Fruit fly (Drosophila melanogaster) whole organism, pupa: ENCODE measurements around the gene CG12608.
A peak's percentile ranks its signal among the peaks of the same experiment; 100 is the strongest.

Source experiments
- CG10348 ChIP-seq: fragments of 200-800 bp; sonication (Bioruptor generic); IDR thresholded peaks from 2 replicates; pipeline ENCODE4 v1.3.6; 2022; ENCODE audit warnings: missing biosample characterization, missing genetic modification characterization
- CG12605 ChIP-seq: fragments of 200-800 bp; sonication (Bioruptor generic); IDR thresholded peaks from 2 replicates; pipeline ENCODE4 v1.3.6; 2022; ENCODE audit warnings: missing biosample characterization, missing genetic modification characterization
- CG13204 ChIP-seq: fragments of 200-800 bp; sonication (Bioruptor generic); optimal IDR thresholded peaks from 2 replicates; lab custom pipeline; 2018; ENCODE audit warnings: missing biosample characterization, mild to moderate bottlenecking, missing genetic modification characterization, moderate library complexity
- CG14655 ChIP-seq: fragments of 200-800 bp; sonication (Bioruptor generic); optimal IDR thresholded peaks from 3 replicates; lab custom pipeline; 2017; ENCODE audit warnings: mild to moderate bottlenecking, missing biosample characterization, missing genetic modification reagents, missing genetic modification characterization
- CG15710 ChIP-seq: fragments of 200-800 bp; sonication (Bioruptor generic); optimal IDR thresholded peaks from 2 replicates; lab custom pipeline; 2018; ENCODE audit warnings: missing biosample characterization, mild to moderate bottlenecking, missing genetic modification characterization, moderate library complexity
- CG17806 ChIP-seq: fragments of 200-800 bp; sonication (Bioruptor generic); optimal IDR thresholded peaks from 2 replicates; lab custom pipeline; 2018; ENCODE audit warnings: missing biosample characterization, mild to moderate bottlenecking, missing genetic modification characterization, moderate library complexity
- CG32121 ChIP-seq: fragments of 200-800 bp; sonication (Bioruptor generic); IDR thresholded peaks from 2 replicates; pipeline ENCODE4 v1.3.6; 2022; ENCODE audit warnings: missing biosample characterization, missing genetic modification characterization
- CG34367 ChIP-seq: fragments of 200-800 bp; sonication (Bioruptor generic); optimal IDR thresholded peaks from 2 replicates; lab custom pipeline; 2018; ENCODE audit warnings: missing biosample characterization, mild to moderate bottlenecking, missing genetic modification characterization
- CG4496 ChIP-seq: fragments of 200-800 bp; sonication (Bioruptor generic); IDR thresholded peaks from 3 replicates; pipeline ENCODE4 v1.3.6; 2022; ENCODE audit warnings: missing biosample characterization, missing genetic modification characterization
- CG8159 ChIP-seq: fragments of 200-800 bp; sonication (Bioruptor generic); optimal IDR thresholded peaks from 3 replicates; lab custom pipeline; 2018; ENCODE audit warnings: missing biosample characterization, mild to moderate bottlenecking, missing genetic modification characterization, moderate library complexity
- CG8301 ChIP-seq: fragments of 200-800 bp; sonication (Bioruptor generic); optimal IDR thresholded peaks from 2 replicates; lab custom pipeline; 2018; ENCODE audit warnings: missing biosample characterization, mild to moderate bottlenecking, missing genetic modification characterization
- CG9948 ChIP-seq: fragments of 200-800 bp; sonication (Bioruptor generic); optimal IDR thresholded peaks from 2 replicates; lab custom pipeline; 2018; ENCODE audit warnings: missing biosample characterization, mild to moderate bottlenecking, missing genetic modification characterization, moderate library complexity
- D1 ChIP-seq: fragments of 200-800 bp; sonication (Bioruptor generic); optimal IDR thresholded peaks from 2 replicates; lab custom pipeline; 2018; ENCODE audit warnings: missing biosample characterization, mild to moderate bottlenecking, missing genetic modification characterization, moderate library complexity
- EcR ChIP-seq: fragments of 200-800 bp; sonication (Bioruptor generic); optimal IDR thresholded peaks from 3 replicates; lab custom pipeline; 2019; ENCODE audit warnings: missing biosample characterization, missing genetic modification characterization, mild to moderate bottlenecking, moderate library complexity, missing genetic modification reagents
- Ets98B ChIP-seq: fragments of 200-800 bp; sonication (Bioruptor generic); IDR thresholded peaks from 2 replicates; pipeline ENCODE4 v1.3.6; 2022; ENCODE audit warnings: missing biosample characterization, missing genetic modification characterization
- Pif1A ChIP-seq: fragments of 200-800 bp; sonication (Bioruptor generic); optimal IDR thresholded peaks from 3 replicates; lab custom pipeline; 2016; ENCODE audit warnings: missing biosample characterization, missing genetic modification characterization
- Pif1B ChIP-seq: fragments of 200-800 bp; sonication (Bioruptor generic); optimal IDR thresholded peaks from 3 replicates; lab custom pipeline; 2016; ENCODE audit warnings: missing biosample characterization, missing genetic modification characterization
- Snoo ChIP-seq: fragments of 200-800 bp; sonication (Bioruptor generic); optimal IDR thresholded peaks from 3 replicates; lab custom pipeline; 2017; ENCODE audit warnings: missing biosample characterization, mild to moderate bottlenecking, missing genetic modification characterization, inconsistent platforms
- fd96Ca ChIP-seq: fragments of 200-800 bp; sonication (Bioruptor generic); IDR thresholded peaks from 3 replicates; pipeline ENCODE4 v1.3.6; 2022; ENCODE audit warnings: missing biosample characterization, missing genetic modification characterization
- gl ChIP-seq: fragments of 200-800 bp; sonication (Bioruptor generic); optimal IDR thresholded peaks from 2 replicates; lab custom pipeline; 2018; ENCODE audit warnings: missing biosample characterization, mild to moderate bottlenecking, missing genetic modification characterization
- rn ChIP-seq: fragments of 200-800 bp; sonication (Bioruptor generic); IDR thresholded peaks from 2 replicates; pipeline ENCODE4 v1.3.6; 2022; ENCODE audit warnings: missing biosample characterization, missing genetic modification characterization

Gene CG12608

dm6 chrX:15370103-15370502, 25.7 kb upstream of the CG12608 start:
- TF ChIP-seq CG34367 (tag; lab: Kevin White, UChicago) (no peak), Pif1A (no peak), CG17806 (tag; lab: Kevin White, UChicago) (no peak), EcR (GFP tag; lab: Kevin White, UChicago) (no peak), CG8301 (tag; lab: Kevin White, UChicago) (no peak), CG15710 (tag; lab: Kevin White, UChicago) (no peak), CG32121 (GFP tag; lab: Robert Waterston, UW) (no peak), CG10348 (GFP tag; lab: Robert Waterston, UW) (no peak), CG13204 (GFP tag; lab: Kevin White, UChicago) (no peak), CG12605 (GFP tag; lab: Robert Waterston, UW) (no peak), CG14655 (no peak), Ets98B (GFP tag; lab: Robert Waterston, UW) (no peak), Pif1B (no peak), CG8159 (tag; lab: Kevin White, UChicago) (no peak), Snoo (no peak), D1 (tag; lab: Kevin White, UChicago) (no peak), gl (tag; lab: Kevin White, UChicago) (no peak), CG4496 (no peak), fd96Ca (GFP tag; lab: Robert Waterston, UW) (no peak), rn (GFP tag; lab: Robert Waterston, UW) (no peak)
- TF ChIP-seq, all 21 proteins: peak for 0

DNA sequence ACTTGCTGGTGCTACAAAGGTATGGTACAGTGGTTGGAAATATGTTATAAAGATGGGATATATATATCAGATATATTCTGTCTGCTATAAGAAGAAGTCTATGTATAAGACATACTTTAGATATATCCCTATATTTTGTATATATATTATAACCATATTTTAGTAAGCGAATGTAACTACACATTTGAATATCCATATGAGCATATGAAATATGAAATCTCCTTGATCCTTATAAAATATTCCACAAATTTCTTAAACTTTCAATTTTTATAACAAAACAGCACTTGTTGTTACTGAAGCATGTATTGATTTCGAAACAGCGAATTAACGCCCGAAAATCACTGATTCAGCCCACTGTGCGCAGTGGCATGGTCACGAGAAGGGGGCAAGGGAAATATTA, 20.0 kb upstream of the CG12608 start:
- TF ChIP-seq CG8159 (tag; lab: Kevin White, UChicago), result peak; percentile 39
- TF ChIP-seq Snoo, result no peak
- TF ChIP-seq Pif1A, result no peak

DNA sequence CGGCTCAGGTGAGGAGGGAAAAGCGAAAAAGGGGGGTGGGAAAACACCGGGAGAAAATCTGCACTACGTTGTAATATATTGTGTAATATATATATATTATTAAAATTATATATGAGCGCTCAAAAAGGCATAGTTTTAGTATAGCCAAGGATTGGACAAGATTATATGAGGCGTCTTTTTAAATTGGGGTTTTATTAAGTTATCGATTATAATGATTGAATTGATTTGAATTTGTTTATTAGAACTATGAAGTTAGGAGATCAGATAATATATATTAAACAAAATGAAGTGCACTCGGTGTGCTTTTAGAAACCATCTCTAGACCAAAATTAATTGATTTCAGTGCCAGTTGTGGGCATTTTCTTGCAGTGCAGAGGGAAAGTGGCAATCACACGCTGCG, 19.2 kb upstream of the CG12608 start:
- TF ChIP-seq CG15710 (tag; lab: Kevin White, UChicago) (peak; percentile 3), CG17806 (tag; lab: Kevin White, UChicago) (no peak), CG14655 (peak; percentile 1), CG8159 (tag; lab: Kevin White, UChicago) (peak; percentile 38)
- TF ChIP-seq, all 21 proteins: peak for 3

DNA sequence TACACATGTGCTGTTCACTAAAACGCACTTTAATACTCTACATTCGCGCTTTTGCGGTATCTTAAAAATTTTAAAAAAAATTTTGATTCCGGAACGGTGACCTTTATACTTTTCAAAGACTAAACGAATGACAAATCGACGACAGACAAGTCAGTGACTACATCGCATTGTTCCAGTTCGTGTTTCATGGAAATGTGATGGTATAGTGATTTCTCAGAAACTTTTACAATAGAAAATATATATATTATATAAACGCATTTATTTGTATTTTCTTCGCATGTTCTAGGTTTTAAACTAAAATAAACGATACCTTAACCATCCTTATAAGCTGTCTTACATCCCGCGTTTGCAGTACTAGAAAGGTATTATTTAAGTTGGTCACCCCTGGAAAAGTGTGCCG, 16.5 kb upstream of the CG12608 start, which contains the start of gene Pp1-13C:
Gene Pp1-13C (minus strand): TSS at position 101 of the 400 bp plus-strand sequence.
- TF ChIP-seq CG9948 (tag; lab: Kevin White, UChicago), result no peak
- no peak for TF ChIP-seq Ets98B (GFP tag; lab: Robert Waterston, UW)
- no peak for TF ChIP-seq CG14655
- TF ChIP-seq CG34367 (tag; lab: Kevin White, UChicago), result no peak
- TF ChIP-seq CG12605 (GFP tag; lab: Robert Waterston, UW), result no peak
- TF ChIP-seq Snoo, result no peak
- no peak for TF ChIP-seq CG8301 (tag; lab: Kevin White, UChicago)
- no peak for TF ChIP-seq CG10348 (GFP tag; lab: Robert Waterston, UW)
- TF ChIP-seq CG15710 (tag; lab: Kevin White, UChicago), result no peak
- TF ChIP-seq EcR (GFP tag; lab: Kevin White, UChicago), result no peak
- no peak for TF ChIP-seq rn (GFP tag; lab: Robert Waterston, UW)
- TF ChIP-seq CG8159 (tag; lab: Kevin White, UChicago), result no peak
- TF ChIP-seq, all 21 proteins: peak for 0

- TF ChIP-seq CG17806 (tag; lab: Kevin White, UChicago), result no peak
- no peak for TF ChIP-seq CG10348 (GFP tag; lab: Robert Waterston, UW)
- no peak for TF ChIP-seq CG14655
- TF ChIP-seq CG32121 (GFP tag; lab: Robert Waterston, UW), result no peak
- TF ChIP-seq EcR (GFP tag; lab: Kevin White, UChicago), result no peak
- no peak for TF ChIP-seq CG13204 (GFP tag; lab: Kevin White, UChicago)
- no peak for TF ChIP-seq gl (tag; lab: Kevin White, UChicago)
- no peak for TF ChIP-seq CG8159 (tag; lab: Kevin White, UChicago)
- no peak for TF ChIP-seq CG15710 (tag; lab: Kevin White, UChicago)
- TF ChIP-seq CG9948 (tag; lab: Kevin White, UChicago), result no peak
- no peak for TF ChIP-seq CG8301 (tag; lab: Kevin White, UChicago)
- TF ChIP-seq fd96Ca (GFP tag; lab: Robert Waterston, UW), result no peak
- no peak for TF ChIP-seq Pif1A
- no peak for TF ChIP-seq Pif1B
- no peak for TF ChIP-seq Ets98B (GFP tag; lab: Robert Waterston, UW)
- no peak for TF ChIP-seq Snoo
- TF ChIP-seq D1 (tag; lab: Kevin White, UChicago), result no peak
- no peak for TF ChIP-seq rn (GFP tag; lab: Robert Waterston, UW)
- no peak for TF ChIP-seq CG12605 (GFP tag; lab: Robert Waterston, UW)
- no peak for TF ChIP-seq CG4496
Measured at dm6 chrX:15356410-15356809, 12.0 kb upstream of the CG12608 start.

dm6 chrX:15353654-15354053, 9.2 kb upstream of the CG12608 start:
- TF ChIP-seq CG32121 (GFP tag; lab: Robert Waterston, UW), result no peak
- TF ChIP-seq CG9948 (tag; lab: Kevin White, UChicago), result no peak
- TF ChIP-seq Ets98B (GFP tag; lab: Robert Waterston, UW), result no peak
- no peak for TF ChIP-seq CG14655
- TF ChIP-seq CG8159 (tag; lab: Kevin White, UChicago), result no peak
- TF ChIP-seq CG8301 (tag; lab: Kevin White, UChicago), result no peak
- no peak for TF ChIP-seq Snoo
